Worm (Caenorhabditis elegans): ENCODE results near the gene K08B4.7.

DNA sequence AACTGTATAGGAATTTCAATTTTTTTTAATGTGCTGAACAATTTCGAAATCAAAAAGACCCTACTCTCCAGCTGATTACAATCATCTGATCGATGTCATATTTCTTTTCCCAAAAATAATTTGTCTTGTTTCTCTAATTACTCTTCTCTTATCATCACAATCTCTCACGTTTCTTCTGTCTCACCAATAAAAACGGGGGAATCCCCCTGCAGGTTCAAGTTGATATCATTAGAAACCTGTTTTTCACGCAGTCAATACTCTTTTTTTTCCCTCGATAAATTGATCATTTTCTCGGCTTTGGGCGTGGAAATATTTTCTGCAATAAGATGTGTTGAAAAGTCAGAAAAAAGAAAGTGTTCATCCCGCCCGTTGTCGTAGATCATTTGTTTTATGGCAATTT is 7.6 kb upstream of the K08B4.7 start:
- TF ChIP-seq lsy-2 (tag; optimal IDR thresholded peaks at IDR 0.05) (peak in 1 of 2 experiments; percentile 46), lin-11 (tag; optimal IDR thresholded peaks at IDR 0.05) (no peak), lin-39 (tag; optimal IDR thresholded peaks at IDR 0.05) (no peak), ama-1 (optimal IDR thresholded peaks at IDR 0.05) (no peak), R02D3.7 (tag; optimal IDR thresholded peaks at IDR 0.05) (no peak), unc-39 (tag; optimal IDR thresholded peaks at IDR 0.05) (no peak), nhr-12 (tag; optimal IDR thresholded peaks at IDR 0.05) (no peak), nhr-25 (tag; optimal IDR thresholded peaks at IDR 0.05) (peak; percentile 76), crh-2 (tag; optimal IDR thresholded peaks at IDR 0.05) (peak; percentile 38), nhr-21 (tag; optimal IDR thresholded peaks at IDR 0.05) (peak; percentile 84), fos-1 (tag; optimal IDR thresholded peaks at IDR 0.05) (peak; percentile 73), aly-2 (tag; optimal IDR thresholded peaks at IDR 0.05) (no peak), nhr-77 (tag; optimal IDR thresholded peaks at IDR 0.05) (no peak)

Data from whole organism, L2 larva.